Fruit fly (Drosophila melanogaster): ENCODE results near the gene CG32086.

dm6 chr3L:11593778-11594177, 9.9 kb upstream of the CG32086 start:
- TF ChIP-seq CG8478 (optimal IDR thresholded peaks at IDR 0.05) (no peak), EcR (GFP tag; optimal IDR thresholded peaks at IDR 0.05) (no peak)

All from whole organism.